Worm (Caenorhabditis elegans) whole organism, young adult: ENCODE data around the gene srh-145.

Experiments used
- B0261.1 ChIP-seq: sonication (generic microtip); optimal IDR thresholded peaks from 2 replicates; lab custom pipeline; 2016; ENCODE audit warnings: mild to moderate bottlenecking, missing genetic modification characterization, moderate library complexity, missing compliant biosample characterization
- C17E4.6 ChIP-seq: fragments of 200-800 bp; sonication (Bioruptor generic); IDR thresholded peaks from 2 replicates; pipeline ENCODE4 v1.3.6; 2022; ENCODE audit warnings: missing genetic modification reagents, missing genetic modification characterization, missing compliant biosample characterization
- F49E8.2 ChIP-seq: sonication (generic microtip); optimal IDR thresholded peaks from 3 replicates; lab custom pipeline; 2017; ENCODE audit warnings: missing genetic modification characterization, mild to moderate bottlenecking, missing compliant biosample characterization, antibody characterized with exemption, moderate library complexity; ENCODE audit not compliant: insufficient read depth
- F55B11.4 ChIP-seq: sonication (generic microtip); optimal IDR thresholded peaks from 2 replicates; lab custom pipeline; 2016; ENCODE audit warnings: missing compliant biosample characterization, missing genetic modification characterization, borderline replicate concordance; ENCODE audit not compliant: insufficient read depth
- F57A8.1 ChIP-seq: fragments of 200-800 bp; sonication (Bioruptor generic); optimal IDR thresholded peaks from 2 replicates; lab custom pipeline; 2018; ENCODE audit warnings: mild to moderate bottlenecking, missing genetic modification characterization, moderate library complexity, missing compliant biosample characterization
- T26A5.8 ChIP-seq: sonication (generic microtip); optimal IDR thresholded peaks from 2 replicates; lab custom pipeline; 2016; ENCODE audit warnings: missing genetic modification characterization, missing compliant biosample characterization
- Y53G8AR.9 ChIP-seq: fragments of 200-800 bp; sonication (Bioruptor generic); conservative IDR thresholded peaks from 2 replicates; pipeline ENCODE4 v1.3.6; 2022; ENCODE audit warnings: missing genetic modification reagents, missing genetic modification characterization, missing compliant biosample characterization
- Y79H2A.3 ChIP-seq: fragments of 200-800 bp; sonication (Bioruptor generic); conservative IDR thresholded peaks from 2 replicates; pipeline ENCODE4 v1.3.6; 2022; ENCODE audit warnings: missing genetic modification reagents, missing genetic modification characterization, missing compliant biosample characterization
- ZK185.1 ChIP-seq: sonication (generic microtip); optimal IDR thresholded peaks from 2 replicates; lab custom pipeline; 2016; ENCODE audit warnings: mild to moderate bottlenecking, missing genetic modification characterization, missing compliant biosample characterization; ENCODE audit not compliant: poor library complexity, severe bottlenecking
- atf-7 ChIP-seq: sonication (generic microtip); optimal IDR thresholded peaks from 2 replicates; lab custom pipeline; 2017; ENCODE audit warnings: mild to moderate bottlenecking, missing genetic modification characterization, missing compliant biosample characterization
- cebp-1 ChIP-seq, 2 experiments: fragments of 200-800 bp in 1 of 2; sonication (Bioruptor generic) in 1 of 2; sonication (generic microtip) in 1 of 2; IDR thresholded peaks in 1 of 2; optimal IDR thresholded peaks in 1 of 2; 2 replicates each; pipeline versions ENCODE4 v1.3.6 to Lab custom; 2017 to 2022; ENCODE audit warnings: missing compliant biosample characterization in 2 of 2, missing genetic modification characterization in 2 of 2, mild to moderate bottlenecking in 1 of 2, missing genetic modification reagents in 1 of 2, moderate library complexity in 1 of 2
- ceh-100 ChIP-seq: fragments of 200-800 bp; sonication (Bioruptor generic); IDR thresholded peaks from 2 replicates; pipeline ENCODE4 v1.3.6; 2022; ENCODE audit warnings: missing genetic modification reagents, missing genetic modification characterization, missing compliant biosample characterization
- ceh-27 ChIP-seq: fragments of 200-800 bp; sonication (Bioruptor generic); optimal IDR thresholded peaks from 2 replicates; lab custom pipeline; 2018; ENCODE audit warnings: mild to moderate bottlenecking, missing genetic modification characterization, moderate library complexity, missing compliant biosample characterization
- ceh-40 ChIP-seq: fragments of 200-800 bp; sonication (Bioruptor generic); IDR thresholded peaks from 2 replicates; pipeline ENCODE4 v1.3.6; 2022; ENCODE audit warnings: missing genetic modification characterization, missing compliant biosample characterization
- dpl-1 ChIP-seq: fragments of 150-350 bp; optimal IDR thresholded peaks from 2 replicates; lab custom pipeline; 2014; ENCODE audit warnings: missing biosample characterization, missing genetic modification reagents, missing genetic modification characterization
- efl-1 ChIP-seq: fragments of 150-350 bp; optimal IDR thresholded peaks from 2 replicates; lab custom pipeline; 2014; ENCODE audit warnings: missing biosample characterization, missing genetic modification reagents, missing genetic modification characterization
- hlh-26 ChIP-seq: fragments of 200-800 bp; sonication (Bioruptor generic); conservative IDR thresholded peaks from 2 replicates; pipeline ENCODE4 v1.3.6; 2022; ENCODE audit warnings: missing genetic modification reagents, missing genetic modification characterization, missing compliant biosample characterization
- hmg-1.2 ChIP-seq: fragments of 200-800 bp; sonication (Bioruptor generic); IDR thresholded peaks from 2 replicates; pipeline ENCODE4 v1.3.6; 2022; ENCODE audit warnings: missing genetic modification reagents, missing genetic modification characterization, missing compliant biosample characterization
- hmg-20 ChIP-seq: fragments of 200-800 bp; sonication (Bioruptor generic); IDR thresholded peaks from 2 replicates; pipeline ENCODE4 v1.3.6; 2022; ENCODE audit warnings: missing genetic modification reagents, missing genetic modification characterization, missing compliant biosample characterization
- hrde-1 ChIP-seq: sonication (generic microtip); optimal IDR thresholded peaks from 2 replicates; lab custom pipeline; 2016; ENCODE audit warnings: missing genetic modification characterization, mild to moderate bottlenecking, missing compliant biosample characterization, moderate library complexity, missing genotype, missing genetic modification reagents, borderline replicate concordance
- hsf-1 ChIP-seq: fragments of 200-800 bp; sonication (Bioruptor generic); IDR thresholded peaks from 2 replicates; pipeline ENCODE4 v1.3.6; 2022; ENCODE audit warnings: missing genetic modification reagents, missing genetic modification characterization, missing compliant biosample characterization
- lag-1 ChIP-seq: fragments of 200-800 bp; sonication (Bioruptor generic); IDR thresholded peaks from 2 replicates; pipeline ENCODE4 v1.3.6; 2022; ENCODE audit warnings: missing genetic modification reagents, missing genetic modification characterization, missing compliant biosample characterization
- let-607 ChIP-seq, 2 experiments: fragments of 200-800 bp in 1 of 2; sonication (Bioruptor generic) in 1 of 2; sonication (generic microtip) in 1 of 2; optimal IDR thresholded peaks; 2 replicates each; lab custom pipeline; 2016 to 2018; ENCODE audit warnings: mild to moderate bottlenecking in 2 of 2, missing compliant biosample characterization in 2 of 2, missing genetic modification characterization in 2 of 2, moderate library complexity in 2 of 2, missing genotype in 1 of 2
- lir-1 ChIP-seq: fragments of 200-800 bp; sonication (Bioruptor generic); conservative IDR thresholded peaks from 2 replicates; pipeline ENCODE4 v1.3.6; 2022; ENCODE audit warnings: missing genetic modification reagents, missing genetic modification characterization, missing compliant biosample characterization
- madf-6 ChIP-seq: fragments of 200-800 bp; sonication (Bioruptor generic); IDR thresholded peaks from 2 replicates; pipeline ENCODE4 v1.3.6; 2022; ENCODE audit warnings: missing genetic modification reagents, missing genetic modification characterization, missing compliant biosample characterization
- mxl-1 ChIP-seq: sonication (generic microtip); optimal IDR thresholded peaks from 2 replicates; lab custom pipeline; 2016; ENCODE audit warnings: missing genetic modification characterization, missing compliant biosample characterization
- nfya-1 ChIP-seq: sonication (generic microtip); optimal IDR thresholded peaks from 2 replicates; lab custom pipeline; 2017; ENCODE audit warnings: antibody characterized with exemption, missing compliant biosample characterization, missing genetic modification characterization, borderline replicate concordance; ENCODE audit not compliant: insufficient read depth
- nfyb-1 ChIP-seq: fragments of 200-800 bp; sonication (Bioruptor generic); IDR thresholded peaks from 2 replicates; pipeline ENCODE4 v1.3.6; 2022; ENCODE audit warnings: missing genetic modification reagents, missing genetic modification characterization, missing compliant biosample characterization
- nhr-179 ChIP-seq: sonication (generic microtip); optimal IDR thresholded peaks from 2 replicates; lab custom pipeline; 2016; ENCODE audit warnings: mild to moderate bottlenecking, missing genetic modification characterization, missing compliant biosample characterization
- nhr-27 ChIP-seq: fragments of 200-800 bp; sonication (Bioruptor generic); optimal IDR thresholded peaks from 2 replicates; lab custom pipeline; 2018; ENCODE audit warnings: mild to moderate bottlenecking, missing genetic modification characterization, moderate library complexity, missing compliant biosample characterization
- nhr-80 ChIP-seq: sonication (generic microtip); optimal IDR thresholded peaks from 2 replicates; lab custom pipeline; 2016; ENCODE audit warnings: missing genetic modification characterization, missing compliant biosample characterization
- pbrm-1 ChIP-seq: fragments of 200-800 bp; sonication (Bioruptor generic); IDR thresholded peaks from 2 replicates; pipeline ENCODE4 v1.3.6; 2022; ENCODE audit warnings: missing genetic modification reagents, missing genetic modification characterization, missing compliant biosample characterization
- rec-8 ChIP-seq, 2 experiments: sonication (generic microtip); optimal IDR thresholded peaks; 2 replicates each; lab custom pipeline; 2016; ENCODE audit warnings: mild to moderate bottlenecking in 2 of 2, missing genetic modification characterization in 2 of 2, missing genetic modification reagents in 2 of 2, missing genotype in 2 of 2, missing biosample characterization in 1 of 2, missing compliant biosample characterization in 1 of 2, moderate library complexity in 1 of 2
- repo-1 ChIP-seq: sonication (generic microtip); optimal IDR thresholded peaks from 2 replicates; lab custom pipeline; 2017; ENCODE audit warnings: mild to moderate bottlenecking, missing genetic modification characterization, missing compliant biosample characterization
- rpc-1 ChIP-seq, 2 experiments: fragments of 150-350 bp in 1 of 2; sonication (generic microtip) in 1 of 2; optimal IDR thresholded peaks; 2 replicates each; lab custom pipeline; 2014 to 2018; ENCODE audit warnings: missing biosample characterization in 1 of 2, missing genetic modification characterization in 1 of 2, missing genetic modification reagents in 1 of 2, missing genotype in 1 of 2
- sdz-38 ChIP-seq: sonication (generic microtip); optimal IDR thresholded peaks from 2 replicates; lab custom pipeline; 2016; ENCODE audit warnings: missing genotype, missing genetic modification characterization, missing compliant biosample characterization
- sea-2 ChIP-seq: fragments of 200-800 bp; sonication (Bioruptor generic); IDR thresholded peaks from 2 replicates; pipeline ENCODE4 v1.3.6; 2022; ENCODE audit warnings: missing genetic modification characterization, missing compliant biosample characterization
- snpc-1.1 ChIP-seq: sonication (generic microtip); optimal IDR thresholded peaks from 2 replicates; lab custom pipeline; 2017; ENCODE audit warnings: missing genetic modification characterization, mild to moderate bottlenecking, missing compliant biosample characterization, antibody characterized with exemption, moderate library complexity, missing genotype, missing genetic modification reagents; ENCODE audit not compliant: insufficient read depth
- unc-62 ChIP-seq: fragments of 150-350 bp; optimal IDR thresholded peaks from 2 replicates; lab custom pipeline; 2014; ENCODE audit warnings: missing biosample characterization, missing genetic modification reagents, missing genetic modification characterization
- ztf-18 ChIP-seq: sonication (generic microtip); optimal IDR thresholded peaks from 2 replicates; lab custom pipeline; 2016; ENCODE audit warnings: missing genotype, mild to moderate bottlenecking, missing genetic modification characterization, missing compliant biosample characterization
- ztf-28 ChIP-seq: fragments of 200-800 bp; sonication (Bioruptor generic); IDR thresholded peaks from 2 replicates; pipeline ENCODE4 v1.3.6; 2022; ENCODE audit warnings: missing genetic modification reagents, missing genetic modification characterization, missing compliant biosample characterization
- ztf-3 ChIP-seq: fragments of 200-800 bp; sonication (Bioruptor generic); optimal IDR thresholded peaks from 2 replicates; lab custom pipeline; 2018; ENCODE audit warnings: mild to moderate bottlenecking, missing genetic modification characterization, missing compliant biosample characterization

srh-145 gene

DNA sequence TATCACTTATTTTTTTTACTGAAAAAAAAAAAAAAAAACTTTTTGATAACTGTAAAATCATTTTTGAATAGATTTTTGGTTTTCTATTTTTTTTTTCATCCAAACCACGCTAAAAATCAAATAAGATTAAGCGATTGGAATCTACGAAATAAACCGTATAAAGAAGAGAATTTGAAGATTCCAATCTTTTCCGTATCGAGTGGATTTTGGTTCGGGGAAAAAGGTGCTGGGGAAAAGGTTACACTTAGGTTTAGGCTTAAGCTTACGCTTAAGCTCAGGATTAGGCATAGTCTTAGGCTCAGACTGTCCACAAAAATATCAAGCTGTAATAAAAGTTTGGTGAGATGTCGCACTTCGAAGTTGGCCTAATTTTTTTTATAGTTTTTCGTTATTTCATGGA is 14.8 kb upstream of the srh-145 start, which contains the start of gene F13A7.12:
Gene F13A7.12, plus strand, starts transcription at position 301 of the 400 bp plus-strand sequence.
- no peak for TF ChIP-seq hsf-1 (GFP tag; lab: Robert Waterston, UW)
- TF ChIP-seq nfya-1 (tag; lab: Kevin White, UChicago) = no peak
- TF ChIP-seq snpc-1.1 (tag; lab: Kevin White, UChicago) = no peak
- no peak for TF ChIP-seq hmg-20
- no peak for TF ChIP-seq ztf-18 (tag; lab: Kevin White, UChicago)
- TF ChIP-seq C17E4.6 (GFP tag; lab: Robert Waterston, UW) = no peak
- no peak for TF ChIP-seq repo-1 (tag; lab: Kevin White, UChicago)
- TF ChIP-seq nfyb-1 (GFP tag; lab: Robert Waterston, UW) = no peak
- TF ChIP-seq F57A8.1 (GFP tag; lab: Kevin White, UChicago) = no peak
- TF ChIP-seq hrde-1 (tag; lab: Kevin White, UChicago) = no peak
- TF ChIP-seq ztf-28 (GFP tag; lab: Robert Waterston, UW) = no peak
- TF ChIP-seq pbrm-1 (GFP tag; lab: Robert Waterston, UW) = no peak
- TF ChIP-seq ceh-27 (GFP tag; lab: Kevin White, UChicago) = no peak
- TF ChIP-seq Y79H2A.3 (GFP tag; lab: Robert Waterston, UW) = no peak
- TF ChIP-seq lir-1 (GFP tag; lab: Robert Waterston, UW) = no peak
- TF ChIP-seq cebp-1 (GFP tag; IDR thresholded peaks at IDR 0.05; lab: Robert Waterston, UW) = no peak
- TF ChIP-seq cebp-1 (tag; optimal IDR thresholded peaks at IDR 0.05; lab: Kevin White, UChicago) = no peak
- no peak for TF ChIP-seq hlh-26
- no peak for TF ChIP-seq rec-8 (tag; optimal IDR thresholded peaks at IDR 0.05; lab: Kevin White, UChicago)
- TF ChIP-seq unc-62 (GFP tag; lab: Kevin White, UChicago) = no peak

DNA sequence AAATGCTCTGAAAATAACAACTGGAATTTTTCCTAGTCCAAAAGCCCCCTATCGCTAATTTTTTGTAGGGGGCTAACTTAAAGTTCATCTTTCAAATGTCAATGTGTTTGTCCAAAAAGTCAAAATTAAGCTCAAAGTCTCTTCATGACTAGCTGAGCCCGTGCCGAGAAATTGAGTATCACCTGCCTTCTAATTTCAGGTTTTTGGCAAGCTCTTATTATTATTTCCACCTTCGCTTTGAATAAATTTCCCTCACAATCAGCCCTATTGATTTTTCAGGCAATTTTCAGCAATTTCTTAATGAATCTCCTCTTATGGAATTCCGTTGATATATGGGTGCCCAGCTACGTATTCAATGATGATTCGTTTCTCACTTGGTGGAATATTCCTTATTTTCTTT is 11.1 kb upstream of the srh-145 start, which contains the start of gene sre-36:
Gene sre-36, plus strand, starts transcription at position 301 of the 400 bp plus-strand sequence.
- TF ChIP-seq snpc-1.1 (tag; lab: Kevin White, UChicago) = no peak
- no peak for TF ChIP-seq lag-1
- no peak for TF ChIP-seq dpl-1 (GFP tag; lab: Kevin White, UChicago)
- no peak for TF ChIP-seq ceh-40 (GFP tag; lab: Robert Waterston, UW)
- no peak for TF ChIP-seq nhr-80 (tag; lab: Kevin White, UChicago)
- TF ChIP-seq, all 124 proteins: peak for 0

DNA sequence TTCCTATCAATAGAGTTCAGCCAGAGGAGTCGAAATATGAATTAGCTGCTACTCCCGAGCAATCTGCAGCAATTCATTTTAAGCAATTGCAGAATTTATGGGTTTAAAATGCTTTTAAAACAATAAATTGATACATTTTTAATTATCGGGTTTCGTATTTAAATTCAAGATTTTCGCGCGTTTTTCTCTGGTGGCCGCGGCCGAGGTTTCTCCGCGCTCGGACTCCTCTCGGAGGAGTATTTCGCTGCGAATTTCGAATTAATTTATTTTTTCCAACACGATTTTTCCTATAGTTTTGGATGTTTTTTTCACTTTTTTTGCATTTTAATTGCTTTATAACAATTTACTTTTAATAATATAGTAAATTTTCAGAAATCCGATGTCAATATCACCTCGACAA is 9.0 kb upstream of the srh-145 start, which contains the start of gene F13A7.14:
Gene F13A7.14, plus strand, starts transcription at position 373 of the 400 bp plus-strand sequence.
- TF ChIP-seq T26A5.8 (tag; lab: Kevin White, UChicago) (no peak), ZK185.1 (tag; lab: Kevin White, UChicago) (peak; percentile 90), hmg-20 (peak; percentile 62; the same call in 1 of the 2 replicates), ceh-100 (GFP tag; lab: Robert Waterston, UW) (0 out of 2 replicates have a peak, but pooled peaks have one; percentile 38), nhr-179 (no peak), F55B11.4 (tag; lab: Kevin White, UChicago) (no peak), atf-7 (tag; lab: Kevin White, UChicago) (no peak), C17E4.6 (GFP tag; lab: Robert Waterston, UW) (no peak), Y79H2A.3 (GFP tag; lab: Robert Waterston, UW) (no peak), hmg-1.2 (GFP tag; lab: Robert Waterston, UW) (no peak), ceh-27 (GFP tag; lab: Kevin White, UChicago) (peak; percentile 80), let-607 (tag; optimal IDR thresholded peaks at IDR 0.05; lab: Kevin White, UChicago) (peak in 1 of 2 experiments; percentile 46), sdz-38 (tag; lab: Kevin White, UChicago) (no peak), F49E8.2 (tag; lab: Kevin White, UChicago) (no peak), B0261.1 (tag; lab: Kevin White, UChicago) (peak; percentile 15), efl-1 (GFP tag; lab: Kevin White, UChicago) (peak; percentile 73), cebp-1 (GFP tag; IDR thresholded peaks at IDR 0.05; lab: Robert Waterston, UW) (no peak), cebp-1 (tag; optimal IDR thresholded peaks at IDR 0.05; lab: Kevin White, UChicago) (peak; percentile 39), rpc-1 (optimal IDR thresholded peaks at IDR 0.05; lab: Kevin White, UChicago) (no peak), rpc-1 (tag; optimal IDR thresholded peaks at IDR 0.05; lab: Kevin White, UChicago) (no peak), sea-2 (GFP tag; lab: Robert Waterston, UW) (no peak), nhr-27 (tag; lab: Kevin White, UChicago) (no peak), ztf-3 (GFP tag; lab: Kevin White, UChicago) (no peak), mxl-1 (tag; lab: Kevin White, UChicago) (no peak), Y53G8AR.9 (no peak; the same call in 1 of the 2 replicates), repo-1 (tag; lab: Kevin White, UChicago) (no peak), madf-6 (peak; percentile 82)
